Worm (Caenorhabditis elegans): Measurements from ENCODE around the gene W02B8.1.

ce11 chrII:13858352-13858751 is 43.6 kb downstream of the W02B8.1 start:
- TF ChIP-seq unc-62 (GFP tag; optimal IDR thresholded peaks at IDR 0.05) = no peak
- no peak for TF ChIP-seq ham-2 (GFP tag; optimal IDR thresholded peaks at IDR 0.05)
